Worm (Caenorhabditis elegans): ENCODE results near the gene K12B6.9.

- no peak for TF ChIP-seq nhr-6 (tag; optimal IDR thresholded peaks at IDR 0.05)
- no peak for TF ChIP-seq snpc-4 (tag; optimal IDR thresholded peaks at IDR 0.05)
Measured at ce11 chrV:6326980-6327379, 34.5 kb upstream of the K12B6.9 start, which contains the start of gene fbxa-202.

Data from whole organism, L4 larva.